Worm (Caenorhabditis elegans): ENCODE data around the gene byn-1.

DNA sequence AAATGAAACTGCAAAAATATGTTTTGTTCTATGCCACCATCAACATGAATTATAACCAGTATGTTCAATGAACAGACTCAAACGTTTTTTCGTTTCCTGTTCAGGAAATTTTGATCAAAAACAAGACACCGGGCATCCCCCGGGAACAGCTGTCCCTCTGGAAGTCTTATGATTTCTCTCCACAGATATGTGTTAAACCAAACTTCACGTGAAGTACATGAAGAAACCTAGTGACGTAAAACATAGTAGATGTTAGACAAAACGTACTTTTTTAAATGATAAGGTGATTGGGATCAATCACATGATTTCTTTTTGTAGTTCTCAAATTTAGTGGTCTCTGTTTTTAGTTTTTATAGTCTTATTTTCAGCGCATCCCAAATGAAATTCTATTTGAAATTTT, 33.3 kb upstream of the byn-1 start:
- peak; percentile 44 for TF ChIP-seq nhr-90 (tag; optimal IDR thresholded peaks at IDR 0.05; ENCODE audit: poor library complexity)
- TF ChIP-seq grh-1 (GFP tag; IDR thresholded peaks at IDR 0.05), result peak; percentile 50
- no peak for TF ChIP-seq unc-62 (GFP tag; optimal IDR thresholded peaks at IDR 0.05)
- peak; percentile 48 for TF ChIP-seq blmp-1 (tag; optimal IDR thresholded peaks at IDR 0.05)

All from whole organism, L1 larva.